Worm (Caenorhabditis elegans) whole organism, L3 larva: ENCODE measurements around the gene C50E3.7.

Experiments
- aly-2 ChIP-seq: fragments of 150-350 bp; optimal IDR thresholded peaks from 2 replicates; lab custom pipeline; 2014; ENCODE audit warnings: missing biosample characterization, missing genetic modification characterization
- ama-1 ChIP-seq: fragments of 150-350 bp; optimal IDR thresholded peaks from 2 replicates; lab custom pipeline; 2018
- ceh-28 ChIP-seq: fragments of 150-350 bp; optimal IDR thresholded peaks from 2 replicates; lab custom pipeline; 2014; ENCODE audit warnings: missing biosample characterization, missing genetic modification reagents, missing genetic modification characterization
- ceh-82 ChIP-seq: fragments of 150-350 bp; optimal IDR thresholded peaks from 2 replicates; lab custom pipeline; 2014; ENCODE audit warnings: missing biosample characterization, missing genetic modification characterization
- ceh-9 ChIP-seq: sonication (generic microtip); optimal IDR thresholded peaks from 2 replicates; lab custom pipeline; 2018; ENCODE audit warnings: missing biosample characterization, missing genetic modification characterization
- daf-12 ChIP-seq: fragments of 150-350 bp; optimal IDR thresholded peaks from 2 replicates; lab custom pipeline; 2014; ENCODE audit warnings: missing biosample characterization, missing genetic modification reagents, missing genetic modification characterization
- egl-5 ChIP-seq: fragments of 150-350 bp; optimal IDR thresholded peaks from 2 replicates; lab custom pipeline; 2017; ENCODE audit warnings: missing biosample characterization, missing genetic modification reagents, missing genetic modification characterization, inconsistent platforms
- elt-1 ChIP-seq: fragments of 150-350 bp; optimal IDR thresholded peaks from 2 replicates; lab custom pipeline; 2014; ENCODE audit warnings: missing biosample characterization, missing genetic modification characterization
- elt-2 ChIP-seq: sonication (generic microtip); optimal IDR thresholded peaks from 2 replicates; lab custom pipeline; 2016; ENCODE audit warnings: missing genetic modification reagents, mild to moderate bottlenecking, missing genetic modification characterization, missing compliant biosample characterization
- elt-3 ChIP-seq, 3 experiments: fragments of 150-350 bp in 1 of 3; sonication (generic microtip) in 2 of 3; optimal IDR thresholded peaks; 2 replicates in 2 of 3; 4 replicates in 1 of 3; lab custom pipeline; 2014 to 2017; ENCODE audit warnings: missing biosample characterization in 3 of 3, missing genetic modification characterization in 3 of 3
- eor-1 ChIP-seq, 2 experiments: fragments of 150-350 bp; optimal IDR thresholded peaks; 2 replicates each; lab custom pipeline; 2014 to 2018; ENCODE audit warnings: missing biosample characterization in 2 of 2, missing genetic modification characterization in 2 of 2
- fkh-10 ChIP-seq: sonication (generic microtip); optimal IDR thresholded peaks from 2 replicates; lab custom pipeline; 2017; ENCODE audit warnings: missing biosample characterization, missing genetic modification reagents, missing genetic modification characterization
- fos-1 ChIP-seq: fragments of 150-350 bp; optimal IDR thresholded peaks from 2 replicates; lab custom pipeline; 2014; ENCODE audit warnings: missing biosample characterization, missing genetic modification characterization
- jun-1 ChIP-seq: fragments of 150-350 bp; optimal IDR thresholded peaks from 2 replicates; lab custom pipeline; 2014; ENCODE audit warnings: missing biosample characterization, missing genetic modification reagents, missing genetic modification characterization
- lin-15B ChIP-seq: fragments of 150-350 bp; optimal IDR thresholded peaks from 2 replicates; lab custom pipeline; 2014; ENCODE audit warnings: missing biosample characterization, missing genetic modification characterization
- lsy-12 ChIP-seq: sonication (generic microtip); optimal IDR thresholded peaks from 2 replicates; lab custom pipeline; 2016; ENCODE audit warnings: mild to moderate bottlenecking, missing genetic modification characterization, missing compliant biosample characterization
- mdl-1 ChIP-seq: fragments of 150-350 bp; optimal IDR thresholded peaks from 2 replicates; lab custom pipeline; 2014; ENCODE audit warnings: missing biosample characterization, missing genetic modification characterization
- mml-1 ChIP-seq: fragments of 150-350 bp; sonication (generic microtip); optimal IDR thresholded peaks from 3 replicates; lab custom pipeline; 2014; ENCODE audit warnings: missing biosample characterization, missing genetic modification characterization
- nfya-1 ChIP-seq: sonication (generic microtip); optimal IDR thresholded peaks from 2 replicates; lab custom pipeline; 2017; ENCODE audit warnings: missing genetic modification characterization, mild to moderate bottlenecking, missing compliant biosample characterization, antibody characterized with exemption, moderate library complexity; ENCODE audit not compliant: insufficient read depth
- nhr-12 ChIP-seq: fragments of 150-350 bp; optimal IDR thresholded peaks from 2 replicates; lab custom pipeline; 2014; ENCODE audit warnings: missing biosample characterization, missing genetic modification characterization
- nhr-23 ChIP-seq: fragments of 150-350 bp; optimal IDR thresholded peaks from 2 replicates; lab custom pipeline; 2014; ENCODE audit warnings: missing biosample characterization, missing genetic modification reagents, missing genetic modification characterization
- nhr-237 ChIP-seq: fragments of 150-350 bp; optimal IDR thresholded peaks from 2 replicates; lab custom pipeline; 2014; ENCODE audit warnings: missing biosample characterization, missing genetic modification characterization
- nhr-25 ChIP-seq: sonication (generic microtip); optimal IDR thresholded peaks from 2 replicates; lab custom pipeline; 2017; ENCODE audit warnings: missing biosample characterization, missing genetic modification characterization
- nhr-28 ChIP-seq: fragments of 150-350 bp; optimal IDR thresholded peaks from 2 replicates; lab custom pipeline; 2014; ENCODE audit warnings: missing biosample characterization, missing genetic modification characterization
- nhr-77 ChIP-seq: fragments of 150-350 bp; optimal IDR thresholded peaks from 2 replicates; lab custom pipeline; 2014; ENCODE audit warnings: missing biosample characterization, missing genetic modification characterization
- pha-4 ChIP-seq: fragments of 150-350 bp; optimal IDR thresholded peaks from 2 replicates; lab custom pipeline; 2014; ENCODE audit warnings: missing biosample characterization, missing genetic modification reagents, missing genetic modification characterization
- pqm-1 ChIP-seq: fragments of 150-350 bp; optimal IDR thresholded peaks from 2 replicates; lab custom pipeline; 2017; ENCODE audit warnings: missing biosample characterization, missing genetic modification characterization, inconsistent platforms
- sea-2 ChIP-seq: fragments of 150-350 bp; sonication (generic microtip); optimal IDR thresholded peaks from 4 replicates; lab custom pipeline; 2014; ENCODE audit warnings: missing biosample characterization, missing genetic modification reagents, missing genetic modification characterization
- skn-1 ChIP-seq: fragments of 150-350 bp; optimal IDR thresholded peaks from 2 replicates; lab custom pipeline; 2014; ENCODE audit warnings: missing biosample characterization, missing genetic modification characterization
- snpc-4 ChIP-seq: fragments of 150-350 bp; optimal IDR thresholded peaks from 2 replicates; lab custom pipeline; 2014; ENCODE audit warnings: missing biosample characterization, missing genetic modification characterization
- tbx-2 ChIP-seq: sonication (generic microtip); optimal IDR thresholded peaks from 2 replicates; lab custom pipeline; 2016; ENCODE audit warnings: mild to moderate bottlenecking, missing genetic modification characterization, missing compliant biosample characterization
- unc-39 ChIP-seq: sonication (generic microtip); optimal IDR thresholded peaks from 4 replicates; lab custom pipeline; 2017; ENCODE audit warnings: missing biosample characterization, missing genetic modification characterization
- zag-1 ChIP-seq: fragments of 150-350 bp; optimal IDR thresholded peaks from 2 replicates; lab custom pipeline; 2014; ENCODE audit warnings: missing biosample characterization, missing genetic modification characterization
- ztf-11 ChIP-seq: fragments of 150-350 bp; optimal IDR thresholded peaks from 2 replicates; lab custom pipeline; 2014; ENCODE audit warnings: missing biosample characterization, missing genetic modification characterization
- ztf-4 ChIP-seq: fragments of 150-350 bp; optimal IDR thresholded peaks from 2 replicates; lab custom pipeline; 2014; ENCODE audit warnings: missing biosample characterization, missing genetic modification characterization

C50E3.7 gene

ce11 chrV:7553873-7554362 lies 44.3 kb downstream of the C50E3.7 start, which contains the start of gene ttr-10:
Gene ttr-10, minus strand, starts transcription at chrV:7553923.
- TF ChIP-seq nhr-23 (tag; lab: Kevin White, UChicago) = no peak
- no peak for TF ChIP-seq elt-3 (tag; optimal IDR thresholded peaks at IDR 0.05; lab: Kevin White, UChicago)
- TF ChIP-seq pqm-1 (tag; lab: Kevin White, UChicago) = no peak
- no peak for TF ChIP-seq nfya-1 (tag; lab: Kevin White, UChicago)
- TF ChIP-seq eor-1 (tag; optimal IDR thresholded peaks at IDR 0.05; lab: Kevin White, UChicago) = no peak
- no peak for TF ChIP-seq elt-2 (tag; lab: Kevin White, UChicago)
- TF ChIP-seq ama-1 (lab: Kevin White, UChicago) = no peak
- TF ChIP-seq nhr-28 (tag; lab: Kevin White, UChicago) = no peak
- TF ChIP-seq fkh-10 (GFP tag; lab: Kevin White, UChicago) = no peak
- no peak for TF ChIP-seq aly-2
- no peak for TF ChIP-seq ceh-9
- TF ChIP-seq skn-1 = no peak
- TF ChIP-seq snpc-4 = no peak
- TF ChIP-seq unc-39 = no peak
- no peak for TF ChIP-seq daf-12 (tag; lab: Kevin White, UChicago)

ce11 chrV:7551821-7552220 lies 46.3 kb downstream of the C50E3.7 start, which contains the start of gene F19F10.3:
Gene F19F10.3, plus strand, starts transcription at chrV:7552121.
- no peak for TF ChIP-seq nhr-237 (tag; lab: Kevin White, UChicago)
- no peak for TF ChIP-seq fkh-10 (GFP tag; lab: Kevin White, UChicago)
- no peak for TF ChIP-seq nhr-23 (tag; lab: Kevin White, UChicago)
- TF ChIP-seq ztf-11 (tag; lab: Kevin White, UChicago) = no peak
- no peak for TF ChIP-seq lsy-12 (tag; lab: Kevin White, UChicago)
- TF ChIP-seq fos-1 (tag; lab: Kevin White, UChicago) = no peak
- TF ChIP-seq mml-1 = no peak
- TF ChIP-seq lin-15B (tag; lab: Kevin White, UChicago) = no peak

ce11 chrV:7548499-7548898 lies 49.7 kb downstream of the C50E3.7 start:
- peak; percentile 2 for TF ChIP-seq nhr-25 (tag; lab: Kevin White, UChicago)

ce11 chrV:7548017-7548416 lies 50.2 kb downstream of the C50E3.7 start:
- TF ChIP-seq lin-15B (tag; lab: Kevin White, UChicago) (no peak), daf-12 (tag; lab: Kevin White, UChicago) (no peak), sea-2 (GFP tag; lab: Kevin White, UChicago) (no peak), pha-4 (tag; lab: Kevin White, UChicago) (peak; percentile 24), pqm-1 (tag; lab: Kevin White, UChicago) (peak; percentile 76), elt-2 (tag; lab: Kevin White, UChicago) (peak; percentile 77)

ce11 chrV:7547479-7547878 lies 50.7 kb downstream of the C50E3.7 start, which contains the start of gene ftn-1:
Gene ftn-1, minus strand, starts transcription at chrV:7547579.
- TF ChIP-seq pha-4 (tag; lab: Kevin White, UChicago) = no peak
- TF ChIP-seq ztf-11 (tag; lab: Kevin White, UChicago) = no peak
- no peak for TF ChIP-seq sea-2 (GFP tag; lab: Kevin White, UChicago)
- no peak for TF ChIP-seq nhr-23 (tag; lab: Kevin White, UChicago)
- no peak for TF ChIP-seq nhr-77 (tag; lab: Kevin White, UChicago)
- TF ChIP-seq ceh-82 = no peak
- no peak for TF ChIP-seq elt-3 (tag; optimal IDR thresholded peaks at IDR 0.05; lab: Kevin White, UChicago)
- TF ChIP-seq zag-1 (tag; lab: Kevin White, UChicago) = no peak
- TF ChIP-seq fkh-10 (GFP tag; lab: Kevin White, UChicago) = no peak
- TF ChIP-seq fos-1 (tag; lab: Kevin White, UChicago) = no peak
- no peak for TF ChIP-seq jun-1 (tag; lab: Kevin White, UChicago)
- TF ChIP-seq tbx-2 (tag; lab: Kevin White, UChicago) = no peak
- no peak for TF ChIP-seq nhr-12 (tag; lab: Kevin White, UChicago)
- no peak for TF ChIP-seq lin-15B (tag; lab: Kevin White, UChicago)
- no peak for TF ChIP-seq nhr-28 (tag; lab: Kevin White, UChicago)
- TF ChIP-seq aly-2 = no peak
- no peak for TF ChIP-seq snpc-4
- TF ChIP-seq nhr-25 (tag; lab: Kevin White, UChicago) = no peak
- TF ChIP-seq, all 47 proteins: peak for 0

- TF ChIP-seq eor-1 (tag; optimal IDR thresholded peaks at IDR 0.05; lab: Kevin White, UChicago) (no peak), pqm-1 (tag; lab: Kevin White, UChicago) (no peak), nhr-12 (tag; lab: Kevin White, UChicago) (no peak), snpc-4 (no peak), fos-1 (tag; lab: Kevin White, UChicago) (no peak), pha-4 (tag; lab: Kevin White, UChicago) (no peak), ztf-11 (tag; lab: Kevin White, UChicago) (no peak), elt-1 (tag; lab: Kevin White, UChicago) (no peak), mdl-1 (tag; lab: Kevin White, UChicago) (no peak), ama-1 (lab: Kevin White, UChicago) (no peak), ceh-9 (no peak), ztf-4 (tag; lab: Kevin White, UChicago) (no peak), lin-15B (tag; lab: Kevin White, UChicago) (no peak), ceh-28 (no peak), egl-5 (tag; lab: Kevin White, UChicago) (no peak)
These were observed 53.0 kb downstream of the C50E3.7 start, which contains the start of the genes C54F6.19 and nhx-3 for ce11 chrV:7545187-7545586. Gene C54F6.19, plus strand, starts transcription at chrV:7545487. Gene nhx-3, minus strand, starts transcription at chrV:7545523.
